Fruit fly (Drosophila melanogaster): ENCODE data around the gene Cdk1.

DNA sequence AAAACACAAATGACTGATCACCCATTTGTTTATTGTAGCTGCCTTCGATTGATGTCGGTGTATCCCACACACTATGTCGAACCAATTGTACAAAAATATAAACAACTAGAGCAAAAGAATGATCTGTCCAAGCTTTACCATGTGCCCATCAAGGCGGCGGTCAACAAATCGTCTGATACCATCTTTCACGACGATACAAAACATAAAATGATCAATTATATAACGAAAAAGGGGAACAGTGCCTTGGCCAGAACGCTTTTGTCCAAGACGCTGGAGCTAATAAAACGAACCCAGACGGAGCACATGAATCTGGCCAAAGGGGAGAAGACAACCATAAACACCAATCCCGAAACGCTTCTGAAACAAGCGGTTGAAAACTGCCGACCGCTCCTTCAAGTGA, 762 bp upstream of the Cdk1 start:
- TF ChIP-seq ttk (optimal IDR thresholded peaks at IDR 0.05) (no peak), Sin3A (optimal IDR thresholded peaks at IDR 0.05) (no peak), psq (optimal IDR thresholded peaks at IDR 0.05) (no peak), h (optimal IDR thresholded peaks at IDR 0.05) (no peak), Myc (optimal IDR thresholded peaks at IDR 0.05) (no peak), insv (optimal IDR thresholded peaks at IDR 0.05) (no peak)

All from Kc167 (cell line).